Worm (Caenorhabditis elegans) whole organism, mixed stage, embryonic: ENCODE data around the gene sra-32.

ENCODE experiments used
- ces-1 ChIP-seq: fragments of 150-350 bp; optimal IDR thresholded peaks from 2 replicates; lab custom pipeline; 2014; ENCODE audit warnings: missing biosample characterization, missing genetic modification reagents, missing genetic modification characterization
- lin-13 ChIP-seq: fragments of 150-350 bp; optimal IDR thresholded peaks from 2 replicates; lab custom pipeline; 2014; ENCODE audit warnings: missing biosample characterization, missing genetic modification characterization
- unc-62 ChIP-seq: fragments of 150-350 bp; optimal IDR thresholded peaks from 2 replicates; lab custom pipeline; 2014; ENCODE audit warnings: missing biosample characterization, missing genetic modification reagents, missing genetic modification characterization
- ztf-11 ChIP-seq: fragments of 150-350 bp; optimal IDR thresholded peaks from 2 replicates; lab custom pipeline; 2014; ENCODE audit warnings: missing biosample characterization, missing genetic modification characterization

DNA sequence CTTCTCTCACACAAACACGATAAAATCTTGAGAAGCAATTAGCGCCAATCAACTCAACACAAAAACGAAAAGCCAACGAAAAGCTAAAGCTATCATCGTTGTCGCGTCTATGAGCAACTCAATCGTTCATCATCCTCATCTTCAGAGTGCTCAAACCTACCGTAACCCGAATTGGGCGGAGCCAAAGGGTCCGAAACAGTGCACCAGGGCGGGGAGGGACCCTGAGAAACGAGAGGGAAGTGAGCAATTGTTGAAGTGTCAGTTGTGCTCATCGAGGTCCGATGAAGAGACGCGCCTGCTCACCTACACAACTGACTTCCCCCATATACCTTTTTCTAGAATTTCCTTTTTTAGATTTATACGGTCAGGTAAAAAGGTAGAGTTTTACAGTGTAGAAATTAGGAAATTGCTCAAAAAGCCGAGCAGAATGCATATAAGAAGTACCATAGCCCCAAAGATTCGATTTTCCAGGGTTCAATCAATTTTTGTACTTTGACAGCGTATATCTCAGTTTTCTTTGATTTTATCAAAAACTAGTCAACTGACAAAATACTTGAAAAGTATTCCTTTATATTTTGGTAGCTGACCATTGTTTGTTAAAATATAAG lies 13.4 kb downstream of the sra-32 start, which contains the start of gene hlh-1:
- no peak for TF ChIP-seq ces-1
- no peak for TF ChIP-seq lin-13 (tag; lab: Kevin White, UChicago)
- no peak for TF ChIP-seq ztf-11 (tag; lab: Kevin White, UChicago)
- TF ChIP-seq unc-62 (GFP tag; lab: Kevin White, UChicago) = peak; percentile 83
